Fruit fly (Drosophila melanogaster) whole organism, larva: ENCODE data around the gene Cp190.

ENCODE experiments used
- noc ChIP-seq: fragments of 200-800 bp; sonication (Bioruptor generic); optimal IDR thresholded peaks from 3 replicates; lab custom pipeline; 2019; ENCODE audit warnings: missing biosample characterization, mild to moderate bottlenecking, missing genetic modification characterization, moderate library complexity

Cp190 gene

DNA sequence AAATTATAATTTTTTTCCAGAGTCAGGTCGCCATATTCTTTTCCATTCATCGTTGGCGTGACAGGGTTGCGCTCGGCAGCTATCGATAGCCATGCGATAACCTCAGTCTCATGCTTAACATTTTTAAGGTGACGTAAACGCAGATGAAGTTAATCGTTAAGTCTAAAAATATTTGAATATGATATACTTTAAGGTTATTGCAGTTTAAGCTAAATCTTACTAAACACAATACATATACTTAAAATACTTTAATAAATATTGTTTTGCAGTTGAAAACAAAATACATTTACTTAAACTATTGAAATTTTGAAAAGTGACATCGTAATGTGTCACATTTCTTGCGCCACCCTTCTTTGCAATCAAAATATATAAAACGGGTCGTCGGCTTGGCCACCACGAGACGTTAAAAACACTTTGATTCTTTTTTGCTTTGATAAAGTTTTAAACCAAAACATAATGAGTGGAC is at the start of gene Cp190, which contains the start of gene CG4338:
Cp190 (minus strand) TSS at position 84 of the 466 bp plus-strand sequence.
CG4338 (plus strand) TSS at position 365 of the 466 bp plus-strand sequence.
- TF ChIP-seq noc = peak; percentile 98

DNA sequence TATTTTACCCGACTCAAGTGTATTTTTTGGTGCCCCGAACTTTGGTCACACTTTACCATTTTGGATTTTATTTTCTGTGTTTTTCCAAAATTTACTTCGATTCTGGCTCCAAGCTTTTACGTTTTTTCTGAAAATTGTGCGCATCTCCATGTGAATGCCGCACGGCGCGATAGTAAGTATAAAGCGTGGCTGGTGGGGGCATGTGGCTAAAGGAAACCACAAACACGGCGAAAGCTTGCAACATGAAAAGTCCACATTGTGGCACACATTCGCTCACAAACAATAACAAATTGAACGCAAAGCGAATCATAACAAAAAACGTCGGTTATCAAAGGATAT is 45.7 kb upstream of the Cp190 start, which contains the start of gene ear:
ear (plus strand) TSS at position 10 of the 339 bp plus-strand sequence.
- no peak for TF ChIP-seq noc

dm6 chr3R:15319912-15320746 is 45.1 kb upstream of the Cp190 start, which contains the start of the genes CG6276 and CG44040:
CG6276 (minus strand) TSS chr3R:15320069.
CG44040 (plus strand) TSS chr3R:15320378.
- peak; percentile 62 for TF ChIP-seq noc

DNA sequence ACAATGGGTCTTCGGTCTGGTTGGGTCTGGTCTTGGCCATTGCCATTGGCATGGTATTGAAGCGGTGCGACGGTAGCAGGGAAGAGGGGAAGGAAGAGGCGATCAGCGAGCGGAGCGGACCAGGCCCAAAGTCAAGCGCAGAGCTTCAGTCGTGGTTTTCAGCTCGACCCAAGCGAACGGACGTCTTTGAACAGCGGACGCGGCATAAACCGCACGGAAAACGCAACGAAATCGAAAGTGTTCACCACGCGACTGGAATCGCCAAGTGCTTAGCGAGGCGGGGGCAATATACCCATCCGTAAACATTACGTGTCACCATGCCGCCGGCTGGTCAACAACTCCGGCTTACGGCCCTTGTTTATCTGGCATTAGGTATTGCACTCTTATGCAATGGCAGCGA is 41.3 kb upstream of the Cp190 start, which contains the start of gene CG14866:
CG14866 (plus strand) TSS at position 146 of the 400 bp plus-strand sequence.
- TF ChIP-seq noc = no peak

- no peak for TF ChIP-seq noc
Measured at dm6 chr3R:15313836-15314235, 38.8 kb upstream of the Cp190 start.

dm6 chr3R:15310695-15311094 is 35.7 kb upstream of the Cp190 start:
- TF ChIP-seq noc = no peak

- TF ChIP-seq noc = no peak
Measured at dm6 chr3R:15309924-15310323, 34.9 kb upstream of the Cp190 start, which contains the start of gene Tm2. Tm2 (plus strand) TSS chr3R:15310193.

DNA sequence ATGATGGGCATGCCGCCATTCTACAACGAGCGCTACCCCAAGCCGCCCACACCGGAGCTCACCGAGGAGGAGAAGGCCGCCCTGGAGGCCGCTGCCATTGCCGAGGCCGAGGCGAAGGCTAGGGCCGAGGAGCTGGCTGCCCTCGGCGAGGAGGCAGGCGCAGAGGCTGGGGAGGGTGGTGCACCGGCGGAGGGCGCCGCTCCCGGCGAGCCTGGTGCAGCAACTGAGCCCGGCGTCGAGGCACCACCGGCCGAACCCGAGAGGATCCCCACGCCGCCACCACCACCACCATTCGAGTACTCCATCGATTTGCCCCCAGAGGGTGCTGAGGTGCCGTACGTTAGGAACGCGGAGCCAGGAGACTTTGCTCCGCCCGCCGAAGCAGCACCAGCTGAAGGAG is 30.2 kb upstream of the Cp190 start:
- no peak for TF ChIP-seq noc

dm6 chr3R:15297904-15298303 is 22.9 kb upstream of the Cp190 start:
- TF ChIP-seq noc = peak; percentile 51

DNA sequence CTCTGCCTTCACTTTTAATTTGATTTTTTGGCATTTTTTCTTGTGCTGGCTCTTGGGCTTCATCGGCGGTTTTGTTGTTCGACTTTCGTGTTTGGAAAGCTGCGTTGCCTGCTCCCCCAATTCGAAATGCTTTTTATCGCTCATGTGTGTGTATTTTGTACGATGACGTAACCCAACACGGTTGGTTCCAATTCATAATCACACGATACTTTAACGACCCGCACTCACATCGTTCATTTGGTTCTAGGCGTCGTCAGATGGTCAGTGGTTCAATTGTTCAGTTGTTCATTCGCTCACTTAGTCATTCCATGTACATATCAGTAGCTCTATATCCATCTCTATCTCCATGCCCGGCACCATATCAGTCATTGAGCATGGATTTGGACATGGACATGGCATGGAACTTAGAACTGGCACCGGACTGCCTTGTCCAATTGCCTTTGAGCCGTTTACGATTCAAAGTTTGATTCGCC is 18.9 kb upstream of the Cp190 start:
- no peak for TF ChIP-seq noc

DNA sequence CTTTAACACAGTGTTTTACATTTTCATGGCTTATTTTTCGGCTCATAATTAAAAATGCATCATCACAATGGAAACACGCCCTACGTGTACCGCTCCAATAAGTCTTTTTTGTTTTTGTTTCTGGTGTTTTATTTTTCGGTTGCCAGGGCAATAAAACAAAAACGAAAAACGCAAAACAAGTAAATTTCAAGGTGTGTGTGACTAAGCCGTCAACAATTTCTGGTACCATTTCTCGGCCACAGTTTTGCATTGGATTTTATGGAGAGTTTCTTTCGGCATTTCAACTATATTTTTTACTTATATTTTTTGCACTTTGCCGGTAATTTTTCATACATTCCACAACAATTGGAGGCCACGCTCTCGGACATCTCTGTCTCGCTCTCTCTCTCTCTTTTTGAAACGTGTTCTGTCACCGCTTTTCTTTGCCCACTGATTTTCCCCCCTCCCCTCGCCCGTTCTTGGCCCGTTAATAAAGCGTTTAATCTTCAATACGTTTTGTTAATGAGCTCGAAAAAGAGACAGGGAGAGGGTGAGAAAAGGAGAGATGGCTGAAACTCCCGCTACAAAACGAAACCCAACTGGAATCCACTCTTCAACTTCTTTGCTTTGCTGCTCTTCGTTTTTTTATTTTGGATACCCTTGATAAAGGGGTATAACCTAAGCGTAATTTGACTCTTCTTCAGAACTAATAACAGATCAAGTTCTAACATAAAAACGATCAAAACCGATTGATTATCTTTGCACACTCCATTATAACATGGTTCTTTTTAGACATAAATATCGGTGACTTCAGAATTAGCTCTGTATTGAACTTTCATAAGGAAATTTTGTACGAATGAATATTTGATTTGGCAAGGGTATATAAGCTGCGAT is 18.2 kb upstream of the Cp190 start:
- TF ChIP-seq noc = peak; percentile 59

DNA sequence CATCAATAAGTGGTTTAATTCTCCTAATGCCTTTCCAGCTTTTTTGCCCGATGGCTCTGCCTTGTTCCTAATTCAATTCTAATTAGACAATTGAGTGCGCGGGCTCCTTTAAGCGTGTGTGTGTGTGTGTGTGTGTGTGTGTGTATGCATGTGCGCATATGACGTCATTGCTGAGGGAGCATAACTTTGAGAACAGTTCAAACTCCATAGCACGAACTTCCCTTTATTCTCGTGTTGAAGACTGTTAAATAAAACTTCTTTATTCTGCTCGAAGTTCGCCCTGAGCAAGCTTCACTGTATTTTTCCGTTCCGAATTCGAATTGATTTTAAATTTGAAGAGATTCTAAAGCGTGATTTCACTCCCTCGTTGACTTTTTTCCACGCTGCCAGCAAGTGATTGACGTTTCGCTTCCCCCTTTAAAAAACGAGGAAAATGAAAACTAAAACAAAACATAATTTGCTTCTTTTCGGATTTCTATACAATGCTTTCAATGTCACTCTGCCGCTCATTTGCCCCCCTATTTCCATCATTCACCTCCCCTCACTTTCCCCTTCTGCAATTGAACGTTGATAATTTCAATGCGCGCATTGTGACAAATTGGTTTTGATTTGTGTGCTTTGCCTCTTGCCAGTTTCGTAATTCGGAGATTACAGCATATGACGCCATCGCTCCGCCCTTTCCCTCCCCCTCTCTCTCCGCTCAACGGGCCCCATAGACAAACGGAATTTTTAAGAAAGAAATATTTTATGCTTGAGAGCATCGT is 17.4 kb upstream of the Cp190 start:
- no peak for TF ChIP-seq noc

dm6 chr3R:15291551-15292223 is 16.6 kb upstream of the Cp190 start:
- peak; percentile 23 for TF ChIP-seq noc

DNA sequence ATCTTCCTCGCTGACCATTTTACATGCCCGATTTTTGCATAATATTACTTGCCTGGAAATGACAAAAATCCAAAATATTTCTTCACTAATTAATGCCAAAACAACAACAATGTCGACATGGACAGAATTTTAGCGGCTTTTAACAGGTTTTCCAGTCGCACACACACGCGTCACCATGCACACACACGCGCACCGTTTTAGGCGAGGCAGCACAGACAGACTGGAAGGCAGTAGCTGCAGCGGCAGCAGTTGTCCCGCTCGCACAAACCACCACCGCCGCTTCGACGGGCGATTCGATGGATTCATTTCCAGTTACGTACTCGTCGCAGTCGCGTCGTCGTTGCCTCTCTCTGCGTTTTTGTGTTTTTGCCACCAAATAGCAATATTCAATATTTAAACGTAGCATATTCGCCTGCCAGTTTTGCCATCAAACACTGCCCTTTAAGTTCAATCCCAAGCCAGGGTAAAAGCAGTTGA is 15.6 kb upstream of the Cp190 start, which contains the start of gene CG45218:
CG45218 (minus strand) TSS at position 158 of the 477 bp plus-strand sequence.
- TF ChIP-seq noc = peak; percentile 51
